Fruit fly (Drosophila melanogaster) whole organism, embryonic: Measurements from ENCODE around the gene CG5157.

Experiments
- Abd-B ChIP-seq: fragments of 200-800 bp; sonication (Bioruptor generic); optimal IDR thresholded peaks from 2 replicates; lab custom pipeline; 2018; ENCODE audit warnings: missing biosample characterization, mild to moderate bottlenecking, missing genetic modification characterization, moderate library complexity
- CG10431 ChIP-seq: fragments of 200-800 bp; sonication (Bioruptor generic); optimal IDR thresholded peaks from 3 replicates; lab custom pipeline; 2018; ENCODE audit warnings: missing biosample characterization, mild to moderate bottlenecking, missing genetic modification characterization
- CG11723 ChIP-seq: fragments of 200-800 bp; sonication (Bioruptor generic); optimal IDR thresholded peaks from 2 replicates; lab custom pipeline; 2017; ENCODE audit warnings: missing biosample characterization, mild to moderate bottlenecking, missing genetic modification characterization
- CG14965 ChIP-seq: fragments of 200-800 bp; sonication (Bioruptor generic); optimal IDR thresholded peaks from 2 replicates; lab custom pipeline; 2016; ENCODE audit warnings: missing biosample characterization, missing genetic modification characterization, borderline replicate concordance
- CG15696 ChIP-seq: fragments of 200-800 bp; sonication (Bioruptor generic); optimal IDR thresholded peaks from 2 replicates; lab custom pipeline; 2019; ENCODE audit warnings: missing biosample characterization, mild to moderate bottlenecking, missing genetic modification characterization, moderate library complexity
- CG1832 ChIP-seq: fragments of 200-800 bp; sonication (Bioruptor generic); optimal IDR thresholded peaks from 2 replicates; lab custom pipeline; 2017; ENCODE audit warnings: missing biosample characterization, mild to moderate bottlenecking, missing genetic modification characterization, inconsistent platforms
- CG18599 ChIP-seq: fragments of 200-800 bp; sonication (Bioruptor generic); optimal IDR thresholded peaks from 3 replicates; lab custom pipeline; 2017; ENCODE audit warnings: missing biosample characterization, missing genetic modification characterization, mild to moderate bottlenecking, moderate library complexity, missing genetic modification reagents
- CG3065 ChIP-seq: fragments of 200-800 bp; sonication (Bioruptor generic); optimal IDR thresholded peaks from 2 replicates; lab custom pipeline; 2016; ENCODE audit warnings: missing biosample characterization, missing genetic modification characterization
- CG3281 ChIP-seq: fragments of 200-800 bp; sonication (Bioruptor generic); optimal IDR thresholded peaks from 3 replicates; lab custom pipeline; 2017; ENCODE audit warnings: missing biosample characterization, mild to moderate bottlenecking, missing genetic modification characterization
- CG3847 ChIP-seq: fragments of 200-800 bp; sonication (Bioruptor generic); IDR thresholded peaks from 2 replicates; pipeline ENCODE4 v1.3.6; 2022; ENCODE audit warnings: missing biosample characterization, missing genetic modification characterization
- CG7786 ChIP-seq: fragments of 200-800 bp; sonication (Bioruptor generic); optimal IDR thresholded peaks from 2 replicates; lab custom pipeline; 2016; ENCODE audit warnings: missing biosample characterization, missing genetic modification characterization
- CG8388 ChIP-seq: fragments of 200-800 bp; sonication (Bioruptor generic); optimal IDR thresholded peaks from 2 replicates; lab custom pipeline; 2019; ENCODE audit warnings: missing biosample characterization, mild to moderate bottlenecking, missing genetic modification characterization, moderate library complexity
- CG8478 ChIP-seq: fragments of >200 bp; optimal IDR thresholded peaks from 2 replicates; lab custom pipeline; 2018
- Dip2 ChIP-seq: fragments of 200-800 bp; sonication (Bioruptor generic); IDR thresholded peaks from 2 replicates; pipeline ENCODE4 v1.3.6; 2022; ENCODE audit warnings: missing biosample characterization, missing genetic modification characterization
- Doc3 ChIP-seq: fragments of 200-800 bp; sonication (Bioruptor generic); IDR thresholded peaks from 3 replicates; pipeline ENCODE4 v1.3.6; 2022; ENCODE audit warnings: missing biosample characterization, missing genetic modification characterization; ENCODE audit not compliant: partially characterized antibody
- Eip74EF ChIP-seq, 2 experiments: fragments of 200-800 bp in 1 of 2; fragments of >200 bp in 1 of 2; sonication (Bioruptor generic) in 1 of 2; optimal IDR thresholded peaks; 2 replicates each; lab custom pipeline; 2017 to 2019; ENCODE audit warnings: missing biosample characterization in 2 of 2, missing genetic modification characterization in 2 of 2, mild to moderate bottlenecking in 1 of 2, moderate library complexity in 1 of 2
- Hand ChIP-seq: fragments of 200-800 bp; sonication (Bioruptor generic); optimal IDR thresholded peaks from 2 replicates; lab custom pipeline; 2017; ENCODE audit warnings: mild to moderate bottlenecking, missing biosample characterization, missing genetic modification reagents, missing genetic modification characterization
- HmgD ChIP-seq: fragments of 200-800 bp; sonication (Bioruptor generic); optimal IDR thresholded peaks from 3 replicates; lab custom pipeline; 2016; ENCODE audit warnings: missing biosample characterization, missing genetic modification characterization
- HmgZ ChIP-seq: fragments of 200-800 bp; sonication (Bioruptor generic); optimal IDR thresholded peaks from 2 replicates; lab custom pipeline; 2018; ENCODE audit warnings: missing biosample characterization, mild to moderate bottlenecking, missing genetic modification characterization
- Hsf ChIP-seq: fragments of 200-800 bp; sonication (Bioruptor generic); optimal IDR thresholded peaks from 3 replicates; lab custom pipeline; 2016; ENCODE audit warnings: missing biosample characterization, missing genetic modification characterization
- Jarid2 ChIP-seq: fragments of 200-800 bp; sonication (Bioruptor generic); optimal IDR thresholded peaks from 3 replicates; lab custom pipeline; 2017; ENCODE audit warnings: mild to moderate bottlenecking, missing biosample characterization, missing genetic modification reagents, missing genetic modification characterization
- Lhr ChIP-seq: fragments of 200-800 bp; sonication (Bioruptor generic); optimal IDR thresholded peaks from 3 replicates; lab custom pipeline; 2017; ENCODE audit warnings: mild to moderate bottlenecking, missing biosample characterization, missing genetic modification reagents, missing genetic modification characterization
- Lim3 ChIP-seq: fragments of 200-800 bp; sonication (Bioruptor generic); IDR thresholded peaks from 2 replicates; pipeline ENCODE4 v1.3.6; 2022; ENCODE audit warnings: missing biosample characterization, missing genetic modification characterization
- Lpt ChIP-seq: fragments of >200 bp; optimal IDR thresholded peaks from 2 replicates; lab custom pipeline; 2018; ENCODE audit warnings: missing biosample characterization, missing genetic modification characterization
- MTF-1 ChIP-seq: fragments of 200-800 bp; sonication (Bioruptor generic); optimal IDR thresholded peaks from 2 replicates; lab custom pipeline; 2018; ENCODE audit warnings: missing biosample characterization, mild to moderate bottlenecking, missing genetic modification characterization, borderline replicate concordance
- Mad ChIP-seq: fragments of 200-800 bp; sonication (Bioruptor generic); optimal IDR thresholded peaks from 2 replicates; lab custom pipeline; 2016; ENCODE audit warnings: missing biosample characterization, missing genetic modification characterization
- Meics ChIP-seq: fragments of 200-800 bp; sonication (Bioruptor generic); optimal IDR thresholded peaks from 2 replicates; lab custom pipeline; 2017; ENCODE audit warnings: missing biosample characterization, mild to moderate bottlenecking, missing genetic modification characterization
- Mrtf ChIP-seq: fragments of 200-800 bp; sonication (Bioruptor generic); IDR thresholded peaks from 3 replicates; pipeline ENCODE4 v1.3.6; 2022; ENCODE audit warnings: missing biosample characterization, missing genetic modification characterization
- NFAT ChIP-seq: fragments of 200-800 bp; sonication (Bioruptor generic); IDR thresholded peaks from 2 replicates; pipeline ENCODE4 v1.3.6; 2022; ENCODE audit warnings: missing biosample characterization, missing genetic modification characterization
- Six4 ChIP-seq: fragments of 200-800 bp; sonication (Bioruptor generic); optimal IDR thresholded peaks from 2 replicates; lab custom pipeline; 2016; ENCODE audit warnings: missing biosample characterization, missing genetic modification characterization
- Sox102F ChIP-seq: fragments of 200-800 bp; sonication (Bioruptor generic); optimal IDR thresholded peaks from 2 replicates; lab custom pipeline; 2018; ENCODE audit warnings: missing biosample characterization, mild to moderate bottlenecking, missing genetic modification characterization, moderate library complexity
- Sry-δ ChIP-seq: fragments of 200-800 bp; sonication (Bioruptor generic); optimal IDR thresholded peaks from 2 replicates; lab custom pipeline; 2016; ENCODE audit warnings: missing biosample characterization, missing genetic modification characterization
- Stat92E ChIP-seq, 3 experiments: fragments of >200 bp in 2 of 3; fragments of 200-800 bp in 1 of 3; sonication (Bioruptor generic) in 1 of 3; optimal IDR thresholded peaks; 2 replicates each; lab custom pipeline; 2017 to 2019; ENCODE audit warnings: missing biosample characterization in 3 of 3, missing genetic modification characterization in 3 of 3, mild to moderate bottlenecking in 1 of 3, moderate library complexity in 1 of 3
- Tbp ChIP-seq: fragments of >200 bp; optimal IDR thresholded peaks from 2 replicates; lab custom pipeline; 2018; ENCODE audit warnings: missing biosample characterization, missing genetic modification characterization
- cad ChIP-seq: fragments of >200 bp; optimal IDR thresholded peaks from 2 replicates; lab custom pipeline; 2017; ENCODE audit warnings: missing biosample characterization, missing genetic modification characterization
- crol ChIP-seq: fragments of 200-800 bp; sonication (Bioruptor generic); IDR thresholded peaks from 2 replicates; pipeline ENCODE4 v1.3.6; 2022; ENCODE audit warnings: missing biosample characterization, missing genetic modification characterization
- danr ChIP-seq: fragments of 200-800 bp; sonication (Bioruptor generic); IDR thresholded peaks from 2 replicates; pipeline ENCODE4 v1.3.6; 2022; ENCODE audit warnings: missing biosample characterization, missing genetic modification characterization
- eyg ChIP-seq: fragments of 200-800 bp; sonication (Bioruptor generic); optimal IDR thresholded peaks from 3 replicates; lab custom pipeline; 2016; ENCODE audit warnings: missing biosample characterization, missing genetic modification characterization
- gce ChIP-seq: fragments of 200-800 bp; sonication (Bioruptor generic); IDR thresholded peaks from 3 replicates; pipeline ENCODE4 v1.3.6; 2022; ENCODE audit warnings: missing biosample characterization, missing genetic modification characterization
- gcm2 ChIP-seq: fragments of 200-800 bp; sonication (Bioruptor generic); optimal IDR thresholded peaks from 2 replicates; lab custom pipeline; 2016; ENCODE audit warnings: missing biosample characterization, missing genetic modification characterization
- grn ChIP-seq: fragments of 200-800 bp; sonication (Bioruptor generic); optimal IDR thresholded peaks from 3 replicates; lab custom pipeline; 2017; ENCODE audit warnings: missing biosample characterization, missing genetic modification characterization
- kni ChIP-seq: fragments of 200-800 bp; sonication (Bioruptor generic); optimal IDR thresholded peaks from 3 replicates; lab custom pipeline; 2017; ENCODE audit warnings: mild to moderate bottlenecking, missing biosample characterization, missing genetic modification reagents, missing genetic modification characterization
- lab ChIP-seq: fragments of 200-800 bp; sonication (Bioruptor generic); optimal IDR thresholded peaks from 3 replicates; lab custom pipeline; 2017; ENCODE audit warnings: missing biosample characterization, missing genetic modification characterization, mild to moderate bottlenecking, moderate library complexity, missing genetic modification reagents
- psq ChIP-seq: fragments of 200-800 bp; sonication (Bioruptor generic); optimal IDR thresholded peaks from 2 replicates; lab custom pipeline; 2017; ENCODE audit warnings: missing biosample characterization, missing genetic modification characterization
- shn ChIP-seq: fragments of 200-800 bp; sonication (Bioruptor generic); optimal IDR thresholded peaks from 3 replicates; lab custom pipeline; 2016; ENCODE audit warnings: missing biosample characterization, missing genetic modification characterization
- sr ChIP-seq: fragments of 200-800 bp; sonication (Bioruptor generic); IDR thresholded peaks from 3 replicates; pipeline ENCODE4 v1.3.6; 2022; ENCODE audit warnings: missing biosample characterization, missing genetic modification characterization
- tap ChIP-seq: fragments of 200-800 bp; optimal IDR thresholded peaks from 3 replicates; lab custom pipeline; 2019; ENCODE audit warnings: missing biosample characterization, mild to moderate bottlenecking, missing genetic modification characterization, moderate library complexity
- trh ChIP-seq: fragments of 200-800 bp; sonication (Bioruptor generic); optimal IDR thresholded peaks from 2 replicates; lab custom pipeline; 2016; ENCODE audit warnings: missing biosample characterization, missing genetic modification characterization
- ttk ChIP-seq: fragments of 200-800 bp; sonication (Bioruptor generic); IDR thresholded peaks from 2 replicates; pipeline ENCODE4 v2.1.2; 2022; ENCODE audit warnings: missing biosample characterization, missing genetic modification characterization
- yki ChIP-seq: fragments of >200 bp; optimal IDR thresholded peaks from 3 replicates; lab custom pipeline; 2018

CG5157 gene

DNA sequence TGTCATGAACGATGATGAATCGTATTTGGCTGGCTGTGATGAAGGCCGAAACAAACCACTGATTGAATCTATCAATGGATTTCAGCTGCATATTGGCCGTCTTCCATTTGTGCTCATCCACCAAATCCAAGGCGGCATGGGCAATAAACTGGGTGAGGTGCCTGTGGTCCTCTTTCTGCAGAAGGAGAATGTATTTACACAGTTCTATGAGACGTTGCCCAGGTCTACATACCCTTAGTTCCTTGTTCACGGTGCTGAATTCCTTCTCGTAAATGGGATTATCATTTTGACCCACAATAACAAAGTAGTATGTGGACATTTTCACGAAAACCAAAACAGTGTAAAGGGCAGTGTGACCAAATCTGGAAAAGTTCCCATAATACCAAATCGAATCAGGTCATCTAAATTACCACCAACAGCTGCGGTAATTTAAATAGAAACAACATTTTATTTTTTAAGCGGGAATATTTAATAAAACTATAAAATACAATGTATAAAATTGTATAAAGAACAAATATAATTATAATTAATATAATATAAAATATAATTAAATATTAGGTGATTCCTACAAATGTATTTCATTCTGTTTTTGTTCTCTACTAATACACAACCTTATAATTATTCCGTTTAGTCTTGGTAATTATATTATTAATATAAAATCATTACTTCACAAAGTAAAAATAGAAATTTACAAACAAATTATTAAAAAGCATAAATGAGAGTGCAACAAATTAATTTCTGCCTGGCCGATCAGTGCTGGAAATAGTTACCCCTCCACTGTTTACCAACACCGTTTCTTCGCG is 6.2 kb downstream of the CG5157 start, which contains the start of the genes Trs20 and elg1 (continued):
- TF ChIP-seq HmgZ, result peak; percentile 10
- peak; percentile 5 for TF ChIP-seq kni (GFP tag; lab: Kevin White, UChicago)
- no peak for TF ChIP-seq danr (GFP tag; lab: Robert Waterston, UW)
- TF ChIP-seq CG3847 (GFP tag; lab: Robert Waterston, UW), result peak; percentile 85
- no peak for TF ChIP-seq CG11723
- no peak for TF ChIP-seq Sry-δ (GFP tag; lab: Kevin White, UChicago)
- no peak for TF ChIP-seq Lhr
- no peak for TF ChIP-seq Lpt
- TF ChIP-seq cad (GFP tag; lab: Kevin White, UChicago), result no peak
- TF ChIP-seq Jarid2 (GFP tag; lab: Kevin White, UChicago), result no peak
- no peak for TF ChIP-seq crol (GFP tag; lab: Robert Waterston, UW)
- no peak for TF ChIP-seq gce (GFP tag; lab: Robert Waterston, UW)
- no peak for TF ChIP-seq Lim3 (GFP tag; lab: Robert Waterston, UW)
- TF ChIP-seq CG10431, result peak; percentile 28
- no peak for TF ChIP-seq psq (GFP tag; lab: Kevin White, UChicago)
- TF ChIP-seq CG3065 (GFP tag; lab: Kevin White, UChicago), result no peak
- TF ChIP-seq Hsf (GFP tag; lab: Kevin White, UChicago), result no peak
- peak; percentile 70 for TF ChIP-seq CG8388
- peak; percentile 61 for TF ChIP-seq Meics (GFP tag; lab: Kevin White, UChicago)
- TF ChIP-seq shn (GFP tag; lab: Kevin White, UChicago), result no peak
- TF ChIP-seq Tbp, result no peak
- no peak for TF ChIP-seq CG14965 (GFP tag; lab: Kevin White, UChicago)
- no peak for TF ChIP-seq Sox102F
- TF ChIP-seq ttk (GFP tag; lab: Robert Waterston, UW), result no peak
- peak; percentile 45 for TF ChIP-seq tap (tag; lab: Kevin White, UChicago)
- TF ChIP-seq Eip74EF (GFP tag; optimal IDR thresholded peaks at IDR 0.05; lab: Kevin White, UChicago), result no peak
- TF ChIP-seq CG18599 (GFP tag; lab: Kevin White, UChicago), result peak; percentile 46
- no peak for TF ChIP-seq grn (GFP tag; lab: Kevin White, UChicago)
- TF ChIP-seq lab (GFP tag; lab: Kevin White, UChicago), result peak; percentile 62
- TF ChIP-seq MTF-1 (GFP tag; lab: Kevin White, UChicago), result no peak
- no peak for TF ChIP-seq Stat92E (GFP tag; optimal IDR thresholded peaks at IDR 0.05; lab: Kevin White, UChicago)
- TF ChIP-seq trh, result no peak
- TF ChIP-seq NFAT, result peak; percentile 48; the same call in 1 of the 2 replicates
- no peak for TF ChIP-seq yki (lab: Kevin White, UChicago)
- TF ChIP-seq Dip2, result no peak
- no peak for TF ChIP-seq Doc3 (GFP tag; lab: Robert Waterston, UW)
- TF ChIP-seq CG8478 (lab: Kevin White, UChicago), result no peak
- TF ChIP-seq Hand (GFP tag; lab: Kevin White, UChicago), result peak; percentile 11
- TF ChIP-seq Mad (GFP tag; lab: Kevin White, UChicago), result no peak
- no peak for TF ChIP-seq CG1832 (GFP tag; lab: Kevin White, UChicago)
- TF ChIP-seq sr, result no peak
- TF ChIP-seq HmgD (GFP tag; lab: Kevin White, UChicago), result no peak
- peak; percentile 54 for TF ChIP-seq CG15696 (tag; lab: Kevin White, UChicago)
- TF ChIP-seq Abd-B (GFP tag; lab: Kevin White, UChicago), result no peak
- no peak for TF ChIP-seq Mrtf (GFP tag; lab: Robert Waterston, UW)
- peak; percentile 7 for TF ChIP-seq gcm2 (GFP tag; lab: Kevin White, UChicago)
- TF ChIP-seq Six4 (GFP tag; lab: Kevin White, UChicago), result no peak
- no peak for TF ChIP-seq CG7786 (GFP tag; lab: Kevin White, UChicago)
- TF ChIP-seq eyg, result no peak
- TF ChIP-seq CG3281 (GFP tag; lab: Kevin White, UChicago), result peak; percentile 51
